Worm (Caenorhabditis elegans) whole organism, mixed stage, embryonic: ENCODE results near the gene xbx-9.

ENCODE experiments used
- M03D4.4 ChIP-seq: sonication (generic microtip); optimal IDR thresholded peaks from 2 replicates; lab custom pipeline; 2017; ENCODE audit warnings: mild to moderate bottlenecking, missing genetic modification characterization, missing compliant biosample characterization
- bed-3 ChIP-seq: fragments of 200-800 bp; sonication (Bioruptor generic); optimal IDR thresholded peaks from 3 replicates; lab custom pipeline; 2018; ENCODE audit warnings: mild to moderate bottlenecking, missing genetic modification characterization, moderate library complexity, missing compliant biosample characterization
- blmp-1 ChIP-seq: fragments of 150-350 bp; optimal IDR thresholded peaks from 2 replicates; lab custom pipeline; 2014; ENCODE audit warnings: missing biosample characterization, missing genetic modification characterization
- ceh-39 ChIP-seq: fragments of 150-350 bp; optimal IDR thresholded peaks from 2 replicates; lab custom pipeline; 2014; ENCODE audit warnings: missing biosample characterization, missing genetic modification characterization
- ceh-43 ChIP-seq: fragments of 200-800 bp; sonication (Bioruptor generic); optimal IDR thresholded peaks from 2 replicates; lab custom pipeline; 2018; ENCODE audit warnings: mild to moderate bottlenecking, missing genetic modification characterization, moderate library complexity, missing compliant biosample characterization
- ceh-83 ChIP-seq: fragments of 200-800 bp; sonication (Bioruptor generic); optimal IDR thresholded peaks from 2 replicates; lab custom pipeline; 2018; ENCODE audit warnings: mild to moderate bottlenecking, missing genetic modification characterization, missing compliant biosample characterization
- cnd-1 ChIP-seq: fragments of 200-800 bp; sonication (Bioruptor generic); optimal IDR thresholded peaks from 2 replicates; lab custom pipeline; 2018; ENCODE audit warnings: mild to moderate bottlenecking, missing genetic modification characterization, missing compliant biosample characterization
- drap-1 ChIP-seq: fragments of 200-800 bp; sonication (Bioruptor generic); optimal IDR thresholded peaks from 3 replicates; lab custom pipeline; 2018; ENCODE audit warnings: mild to moderate bottlenecking, missing genetic modification characterization, missing compliant biosample characterization
- elt-1 ChIP-seq: sonication (generic microtip); optimal IDR thresholded peaks from 2 replicates; lab custom pipeline; 2017; ENCODE audit warnings: missing genetic modification characterization, mild to moderate bottlenecking, missing compliant biosample characterization, antibody characterized with exemption, moderate library complexity, borderline replicate concordance; ENCODE audit not compliant: insufficient read depth
- elt-3 ChIP-seq: fragments of 150-350 bp; optimal IDR thresholded peaks from 2 replicates; lab custom pipeline; 2014; ENCODE audit warnings: missing biosample characterization, missing genetic modification characterization
- flh-1 ChIP-seq: fragments of 200-800 bp; sonication (Bioruptor generic); optimal IDR thresholded peaks from 2 replicates; lab custom pipeline; 2018; ENCODE audit warnings: mild to moderate bottlenecking, missing genetic modification characterization, moderate library complexity, missing compliant biosample characterization
- ham-2 ChIP-seq: fragments of 200-800 bp; sonication (Bioruptor generic); optimal IDR thresholded peaks from 2 replicates; lab custom pipeline; 2018; ENCODE audit warnings: mild to moderate bottlenecking, missing genetic modification characterization, missing compliant biosample characterization
- hlh-1 ChIP-seq: fragments of 150-350 bp; optimal IDR thresholded peaks from 2 replicates; lab custom pipeline; 2014; ENCODE audit warnings: missing biosample characterization, missing genetic modification reagents, missing genetic modification characterization
- lin-13 ChIP-seq: fragments of 150-350 bp; optimal IDR thresholded peaks from 2 replicates; lab custom pipeline; 2014; ENCODE audit warnings: missing biosample characterization, missing genetic modification characterization
- lin-32 ChIP-seq: fragments of 200-800 bp; sonication (Bioruptor generic); optimal IDR thresholded peaks from 2 replicates; lab custom pipeline; 2018; ENCODE audit warnings: mild to moderate bottlenecking, missing genetic modification characterization, missing compliant biosample characterization
- lsy-2 ChIP-seq: fragments of 150-350 bp; optimal IDR thresholded peaks from 2 replicates; lab custom pipeline; 2014; ENCODE audit warnings: missing biosample characterization, missing genetic modification characterization
- mep-1 ChIP-seq: fragments of 150-350 bp; optimal IDR thresholded peaks from 2 replicates; lab custom pipeline; 2017; ENCODE audit warnings: missing biosample characterization, missing genetic modification reagents, missing genetic modification characterization, inconsistent platforms
- mls-2 ChIP-seq: sonication (generic microtip); optimal IDR thresholded peaks from 2 replicates; lab custom pipeline; 2016; ENCODE audit warnings: mild to moderate bottlenecking, missing genetic modification characterization, moderate library complexity, missing compliant biosample characterization
- nhr-12 ChIP-seq: fragments of 150-350 bp; optimal IDR thresholded peaks from 2 replicates; lab custom pipeline; 2014; ENCODE audit warnings: missing biosample characterization, missing genetic modification characterization
- nhr-2 ChIP-seq: fragments of 150-350 bp; optimal IDR thresholded peaks from 2 replicates; lab custom pipeline; 2014; ENCODE audit warnings: missing biosample characterization, missing genetic modification characterization
- nhr-237 ChIP-seq: fragments of 150-350 bp; optimal IDR thresholded peaks from 2 replicates; lab custom pipeline; 2014; ENCODE audit warnings: missing biosample characterization, missing genetic modification characterization
- nhr-28 ChIP-seq: fragments of 150-350 bp; optimal IDR thresholded peaks from 2 replicates; lab custom pipeline; 2014; ENCODE audit warnings: missing biosample characterization, missing genetic modification characterization
- nhr-76 ChIP-seq: sonication (generic microtip); optimal IDR thresholded peaks from 2 replicates; lab custom pipeline; 2017; ENCODE audit warnings: missing biosample characterization, missing genetic modification characterization
- pha-4 ChIP-seq: fragments of 150-350 bp; optimal IDR thresholded peaks from 2 replicates; lab custom pipeline; 2018; ENCODE audit warnings: missing biosample characterization, missing genetic modification reagents, missing genetic modification characterization
- sem-2 ChIP-seq: fragments of 200-800 bp; sonication (Bioruptor generic); optimal IDR thresholded peaks from 2 replicates; lab custom pipeline; 2018; ENCODE audit warnings: mild to moderate bottlenecking, missing genetic modification characterization, missing compliant biosample characterization
- snpc-4 ChIP-seq: fragments of 150-350 bp; optimal IDR thresholded peaks from 2 replicates; lab custom pipeline; 2014; ENCODE audit warnings: missing biosample characterization, missing genetic modification characterization
- sptf-1 ChIP-seq: sonication (generic microtip); optimal IDR thresholded peaks from 2 replicates; lab custom pipeline; 2017; ENCODE audit warnings: mild to moderate bottlenecking, missing genetic modification characterization, moderate library complexity, missing compliant biosample characterization
- tbx-8 ChIP-seq: fragments of 200-800 bp; sonication (Bioruptor generic); optimal IDR thresholded peaks from 2 replicates; lab custom pipeline; 2018; ENCODE audit warnings: mild to moderate bottlenecking, missing genetic modification characterization, moderate library complexity, missing compliant biosample characterization
- unc-120 ChIP-seq: sonication (generic microtip); optimal IDR thresholded peaks from 2 replicates; lab custom pipeline; 2017; ENCODE audit warnings: missing genetic modification characterization, missing compliant biosample characterization; ENCODE audit not compliant: poor library complexity, severe bottlenecking
- unc-39 ChIP-seq: fragments of 150-350 bp; optimal IDR thresholded peaks from 2 replicates; lab custom pipeline; 2014; ENCODE audit warnings: missing biosample characterization, missing genetic modification characterization
- unc-62 ChIP-seq: fragments of 150-350 bp; optimal IDR thresholded peaks from 2 replicates; lab custom pipeline; 2014; ENCODE audit warnings: missing biosample characterization, missing genetic modification reagents, missing genetic modification characterization
- zip-8 ChIP-seq: fragments of 150-350 bp; optimal IDR thresholded peaks from 2 replicates; lab custom pipeline; 2014; ENCODE audit warnings: missing biosample characterization, missing genetic modification characterization

Gene xbx-9

ce11 chrV:12759660-12760059, 25.7 kb downstream of the xbx-9 start, which contains the start of gene papl-1:
TSS of gene papl-1 (minus strand) at chrV:12759760.
- TF ChIP-seq nhr-76 (tag; lab: Kevin White, UChicago) (no peak), lin-32 (no peak), drap-1 (GFP tag; lab: Kevin White, UChicago) (no peak), M03D4.4 (tag; lab: Kevin White, UChicago) (no peak)

ce11 chrV:12760913-12761312, 26.9 kb downstream of the xbx-9 start, which contains the start of gene F18E2.15:
TSS of gene F18E2.15 (minus strand) at chrV:12761013.
- TF ChIP-seq snpc-4 (tag; lab: Kevin White, UChicago) (no peak), ceh-83 (GFP tag; lab: Kevin White, UChicago) (no peak)

- TF ChIP-seq ham-2 (GFP tag; lab: Kevin White, UChicago) (no peak), lsy-2 (tag; lab: Kevin White, UChicago) (peak; percentile 93)
Measured at ce11 chrV:12763291-12763995, 29.4 kb downstream of the xbx-9 start, which contains the start of the genes abcf-1 and scc-3. TSS of gene abcf-1 (minus strand) at chrV:12763375. TSS of gene scc-3 (plus strand) at chrV:12763945.

ce11 chrV:12768946-12769345, 34.9 kb downstream of the xbx-9 start, which contains the start of gene srt-43:
TSS of gene srt-43 (plus strand) at chrV:12769246.
- TF ChIP-seq bed-3 (GFP tag; lab: Kevin White, UChicago) (no peak), nhr-76 (tag; lab: Kevin White, UChicago) (no peak)
- TF ChIP-seq, all 35 proteins: peak for 0

ce11 chrV:12773222-12773621, 39.2 kb downstream of the xbx-9 start, which contains the start of gene ZC455.1:
TSS of gene ZC455.1 (plus strand) at chrV:12773522.
- TF ChIP-seq nhr-12 (tag; lab: Kevin White, UChicago) (no peak), zip-8 (tag; lab: Kevin White, UChicago) (no peak), elt-3 (no peak), sptf-1 (tag; lab: Kevin White, UChicago) (no peak), ceh-39 (tag; lab: Kevin White, UChicago) (no peak), nhr-76 (tag; lab: Kevin White, UChicago) (no peak), ham-2 (GFP tag; lab: Kevin White, UChicago) (no peak), lsy-2 (tag; lab: Kevin White, UChicago) (no peak), blmp-1 (tag; lab: Kevin White, UChicago) (no peak), M03D4.4 (tag; lab: Kevin White, UChicago) (no peak), nhr-28 (tag; lab: Kevin White, UChicago) (no peak), flh-1 (no peak)

- TF ChIP-seq M03D4.4 (tag; lab: Kevin White, UChicago) (no peak), hlh-1 (tag; lab: Kevin White, UChicago) (no peak), cnd-1 (tag; lab: Kevin White, UChicago) (no peak), snpc-4 (tag; lab: Kevin White, UChicago) (no peak)
Measured at ce11 chrV:12773852-12774251, 39.9 kb downstream of the xbx-9 start.

ce11 chrV:12780248-12780647, 46.2 kb downstream of the xbx-9 start:
- TF ChIP-seq ceh-43 (GFP tag; lab: Kevin White, UChicago) (peak; percentile 88), zip-8 (tag; lab: Kevin White, UChicago) (no peak), drap-1 (GFP tag; lab: Kevin White, UChicago) (peak; percentile 96), nhr-12 (tag; lab: Kevin White, UChicago) (no peak), unc-120 (tag; lab: Kevin White, UChicago) (peak; percentile 93), blmp-1 (tag; lab: Kevin White, UChicago) (no peak), pha-4 (peak; percentile 62), nhr-237 (tag; lab: Kevin White, UChicago) (no peak), sptf-1 (tag; lab: Kevin White, UChicago) (peak; percentile 97), ceh-39 (tag; lab: Kevin White, UChicago) (no peak), unc-62 (GFP tag; lab: Kevin White, UChicago) (peak; percentile 26), elt-1 (tag; lab: Kevin White, UChicago) (no peak), sem-2 (GFP tag; lab: Kevin White, UChicago) (peak; percentile 90), mls-2 (tag; lab: Kevin White, UChicago) (peak; percentile 98), cnd-1 (tag; lab: Kevin White, UChicago) (peak; percentile 93), ceh-83 (GFP tag; lab: Kevin White, UChicago) (peak; percentile 95), M03D4.4 (tag; lab: Kevin White, UChicago) (peak; percentile 94), flh-1 (peak; percentile 84), mep-1 (peak; percentile 76), lin-13 (tag; lab: Kevin White, UChicago) (peak; percentile 24), elt-3 (peak; percentile 8), tbx-8 (GFP tag; lab: Kevin White, UChicago) (peak; percentile 75), nhr-2 (tag; lab: Kevin White, UChicago) (no peak), lsy-2 (tag; lab: Kevin White, UChicago) (peak; percentile 55), lin-32 (peak; percentile 92), nhr-76 (tag; lab: Kevin White, UChicago) (no peak), snpc-4 (tag; lab: Kevin White, UChicago) (no peak), nhr-28 (tag; lab: Kevin White, UChicago) (peak; percentile 66), hlh-1 (tag; lab: Kevin White, UChicago) (no peak), unc-39 (tag; lab: Kevin White, UChicago) (no peak)
